Fruit fly (Drosophila melanogaster): Measurements from ENCODE around the gene mRpL24.

Gene mRpL24

dm6 chr2L:4932284-4932683, 12.9 kb downstream of the mRpL24 start, which contains the start of gene hoe1:
Gene hoe1, minus strand, starts transcription at chr2L:4932384.
- no peak for TF ChIP-seq CG4318 (GFP tag; optimal IDR thresholded peaks at IDR 0.05)
- no peak for TF ChIP-seq CG31627 (GFP tag; optimal IDR thresholded peaks at IDR 0.05)
- TF ChIP-seq CG6854 (GFP tag; optimal IDR thresholded peaks at IDR 0.05), result no peak
- no peak for TF ChIP-seq CG3919 (GFP tag; optimal IDR thresholded peaks at IDR 0.05)
- no peak for TF ChIP-seq cyc (GFP tag; optimal IDR thresholded peaks at IDR 0.05)
- TF ChIP-seq Eip93F (GFP tag; optimal IDR thresholded peaks at IDR 0.05), result no peak
- TF ChIP-seq CG11902 (GFP tag; optimal IDR thresholded peaks at IDR 0.05), result no peak
- TF ChIP-seq fd85E (GFP tag; optimal IDR thresholded peaks at IDR 0.05), result no peak
- TF ChIP-seq CG6808 (GFP tag; optimal IDR thresholded peaks at IDR 0.05), result no peak
- TF ChIP-seq CG8632 (GFP tag; optimal IDR thresholded peaks at IDR 0.05), result no peak
- no peak for TF ChIP-seq pdm3 (GFP tag; optimal IDR thresholded peaks at IDR 0.05)
- no peak for TF ChIP-seq CG8319 (GFP tag; optimal IDR thresholded peaks at IDR 0.05)
- TF ChIP-seq Hr39 (GFP tag; optimal IDR thresholded peaks at IDR 0.05), result no peak

DNA sequence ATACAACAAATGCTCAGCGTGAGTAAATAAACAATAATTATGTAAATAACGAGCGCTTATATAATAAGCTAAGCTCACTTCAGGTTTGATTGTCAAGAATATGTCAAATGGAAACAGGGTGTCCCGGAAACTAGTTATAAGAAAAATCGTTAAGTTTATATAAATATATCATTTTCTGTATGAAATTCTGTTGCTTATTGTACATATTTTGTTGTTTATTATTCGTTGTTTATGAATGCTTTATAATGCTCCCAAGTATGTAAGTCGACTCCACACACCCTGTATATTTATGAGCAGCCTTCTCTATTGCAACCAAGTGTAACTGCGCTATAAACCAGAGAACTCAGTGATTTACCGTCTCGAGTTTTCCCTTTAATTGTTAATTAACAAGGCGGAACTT, 14.6 kb downstream of the mRpL24 start:
- TF ChIP-seq CG32006 (GFP tag; optimal IDR thresholded peaks at IDR 0.05), result peak; percentile 11
- no peak for TF ChIP-seq CG16779 (tag; optimal IDR thresholded peaks at IDR 0.05)
- TF ChIP-seq pdm3 (GFP tag; optimal IDR thresholded peaks at IDR 0.05), result no peak
- TF ChIP-seq acj6 (GFP tag; optimal IDR thresholded peaks at IDR 0.05), result peak; percentile 9
- TF ChIP-seq CG8119 (GFP tag; IDR thresholded peaks at IDR 0.05), result peak; percentile 60; the same call in 2 of the 3 replicates
- no peak for TF ChIP-seq CG1621 (tag; optimal IDR thresholded peaks at IDR 0.05)
- TF ChIP-seq Sox102F (GFP tag; optimal IDR thresholded peaks at IDR 0.05), result no peak
- TF ChIP-seq Hr4 (GFP tag; optimal IDR thresholded peaks at IDR 0.05), result peak; percentile 11
- peak; percentile 56 for TF ChIP-seq Eip78C (GFP tag)
- peak; percentile 66; the same call in 1 of the 2 replicates for TF ChIP-seq CG15336 (GFP tag; IDR thresholded peaks at IDR 0.05)
- peak; percentile 77 for TF ChIP-seq eg (GFP tag; IDR thresholded peaks at IDR 0.05)
- TF ChIP-seq CG6163 (GFP tag; IDR thresholded peaks at IDR 0.05), result peak; percentile 61; the same call in 2 of the 3 replicates
- no peak for TF ChIP-seq topi (GFP tag; optimal IDR thresholded peaks at IDR 0.05)

DNA sequence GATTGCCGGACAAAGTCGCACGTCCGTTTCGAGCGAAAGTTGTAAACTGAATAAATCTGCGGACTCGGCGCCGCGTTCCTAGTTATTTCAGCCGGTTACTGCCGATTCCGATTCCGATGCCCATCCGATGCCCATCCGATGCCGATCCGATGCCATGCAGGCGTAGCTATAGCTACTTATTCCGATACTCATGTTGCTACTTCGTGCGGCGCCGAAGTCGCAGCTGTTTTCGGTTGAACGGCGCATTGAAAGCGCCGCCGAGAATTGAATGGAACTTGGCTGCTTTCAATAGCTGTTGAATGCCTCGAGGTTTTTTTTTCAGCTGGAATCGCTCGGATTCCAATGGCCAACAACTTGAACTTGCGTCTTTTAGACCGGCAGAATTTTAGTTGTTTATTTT, 16.8 kb downstream of the mRpL24 start:
- TF ChIP-seq Eip78C (GFP tag), result peak; percentile 30
- TF ChIP-seq eg (GFP tag; IDR thresholded peaks at IDR 0.05), result peak; percentile 42; the same call in 1 of the 3 replicates
- no peak for TF ChIP-seq CG6854 (GFP tag; optimal IDR thresholded peaks at IDR 0.05)
- no peak for TF ChIP-seq salr (GFP tag; optimal IDR thresholded peaks at IDR 0.05)
- 0 out of 3 replicates have a peak, but pooled peaks have one; percentile 21 for TF ChIP-seq CG6163 (GFP tag; IDR thresholded peaks at IDR 0.05)
- TF ChIP-seq esn (GFP tag; optimal IDR thresholded peaks at IDR 0.05), result no peak
- TF ChIP-seq CG16779 (tag; optimal IDR thresholded peaks at IDR 0.05), result peak; percentile 19

dm6 chr2L:4916738-4917137, 28.4 kb downstream of the mRpL24 start:
- no peak for TF ChIP-seq Blimp-1 (GFP tag; optimal IDR thresholded peaks at IDR 0.05)
- TF ChIP-seq eg (GFP tag; IDR thresholded peaks at IDR 0.05), result no peak
- no peak for TF ChIP-seq Eip75B (GFP tag; optimal IDR thresholded peaks at IDR 0.05)
- no peak for TF ChIP-seq dsx (GFP tag; optimal IDR thresholded peaks at IDR 0.05; ENCODE audit: poor library complexity, severe bottlenecking)
- no peak for TF ChIP-seq pdm3 (GFP tag; optimal IDR thresholded peaks at IDR 0.05)
- TF ChIP-seq CG11902 (GFP tag; optimal IDR thresholded peaks at IDR 0.05), result no peak
- no peak for TF ChIP-seq CG10631 (GFP tag; optimal IDR thresholded peaks at IDR 0.05)
- TF ChIP-seq CG15336 (GFP tag; IDR thresholded peaks at IDR 0.05), result no peak
- TF ChIP-seq CG8319 (GFP tag; optimal IDR thresholded peaks at IDR 0.05), result no peak
- no peak for TF ChIP-seq lz (GFP tag; optimal IDR thresholded peaks at IDR 0.05)
- TF ChIP-seq ss (GFP tag; optimal IDR thresholded peaks at IDR 0.05), result no peak
- no peak for TF ChIP-seq Hr4 (GFP tag; optimal IDR thresholded peaks at IDR 0.05)
- no peak for TF ChIP-seq svp (GFP tag)
- TF ChIP-seq CG31627 (GFP tag; optimal IDR thresholded peaks at IDR 0.05), result no peak
- no peak for TF ChIP-seq OdsH (GFP tag; optimal IDR thresholded peaks at IDR 0.05)
- TF ChIP-seq spab (GFP tag; optimal IDR thresholded peaks at IDR 0.05), result no peak
- no peak for TF ChIP-seq CG9139 (GFP tag; optimal IDR thresholded peaks at IDR 0.05)
- TF ChIP-seq fd85E (GFP tag; optimal IDR thresholded peaks at IDR 0.05), result no peak
- no peak for TF ChIP-seq CG16779 (tag; optimal IDR thresholded peaks at IDR 0.05)
